Fruit fly (Drosophila melanogaster) whole organism, embryonic: Measurements from ENCODE around the gene CG34266.
A peak's percentile ranks its signal among the peaks of the same experiment; 100 is the strongest.

Experiments
- Ada2b ChIP-seq: fragments of 200-800 bp; sonication (Bioruptor generic); IDR thresholded peaks from 2 replicates; pipeline ENCODE4 v1.3.6; 2022; ENCODE audit warnings: missing biosample characterization, missing genetic modification characterization
- CG10366 ChIP-seq: fragments of 200-800 bp; sonication (Bioruptor generic); IDR thresholded peaks from 2 replicates; pipeline ENCODE4 v1.3.6; 2022; ENCODE audit warnings: missing biosample characterization, missing genetic modification characterization
- CG12104 ChIP-seq: fragments of 200-800 bp; sonication (Bioruptor generic); optimal IDR thresholded peaks from 3 replicates; lab custom pipeline; 2016; ENCODE audit warnings: missing biosample characterization, missing genetic modification characterization
- CG12219 ChIP-seq: fragments of 200-800 bp; sonication (Bioruptor generic); optimal IDR thresholded peaks from 3 replicates; lab custom pipeline; 2018; ENCODE audit warnings: missing biosample characterization, mild to moderate bottlenecking, missing genetic modification characterization
- CG13894 ChIP-seq: fragments of 200-800 bp; sonication (Bioruptor generic); optimal IDR thresholded peaks from 3 replicates; lab custom pipeline; 2018; ENCODE audit warnings: missing biosample characterization, mild to moderate bottlenecking, missing genetic modification characterization, moderate library complexity
- CG16863 ChIP-seq: fragments of 200-800 bp; sonication (Bioruptor generic); optimal IDR thresholded peaks from 3 replicates; lab custom pipeline; 2016; ENCODE audit warnings: missing biosample characterization, missing genetic modification characterization
- CG17359 ChIP-seq: fragments of 200-800 bp; sonication (Bioruptor generic); optimal IDR thresholded peaks from 3 replicates; lab custom pipeline; 2018; ENCODE audit warnings: missing biosample characterization, mild to moderate bottlenecking, missing genetic modification characterization, moderate library complexity
- CG17568 ChIP-seq: fragments of 200-800 bp; sonication (Bioruptor generic); optimal IDR thresholded peaks from 2 replicates; lab custom pipeline; 2018; ENCODE audit warnings: missing biosample characterization, mild to moderate bottlenecking, missing genetic modification characterization, moderate library complexity
- CG17912 ChIP-seq: fragments of 200-800 bp; sonication (Bioruptor generic); optimal IDR thresholded peaks from 2 replicates; lab custom pipeline; 2018; ENCODE audit warnings: missing biosample characterization, mild to moderate bottlenecking, missing genetic modification characterization
- CG2202 ChIP-seq: fragments of 200-800 bp; sonication (Bioruptor generic); optimal IDR thresholded peaks from 2 replicates; lab custom pipeline; 2018; ENCODE audit warnings: missing biosample characterization, mild to moderate bottlenecking, missing genetic modification characterization
- CG2678 ChIP-seq: fragments of 200-800 bp; sonication (Bioruptor generic); optimal IDR thresholded peaks from 3 replicates; lab custom pipeline; 2019; ENCODE audit warnings: missing biosample characterization, mild to moderate bottlenecking, missing genetic modification characterization, moderate library complexity
- CG31441 ChIP-seq: fragments of 200-800 bp; sonication (Bioruptor generic); IDR thresholded peaks from 2 replicates; pipeline ENCODE4 v1.3.6; 2022; ENCODE audit warnings: missing biosample characterization, missing genetic modification characterization
- CG32772 ChIP-seq: fragments of 200-800 bp; sonication (Bioruptor generic); IDR thresholded peaks from 2 replicates; pipeline ENCODE4 v1.3.6; 2022; ENCODE audit warnings: missing biosample characterization, missing genetic modification characterization
- CG43689 ChIP-seq: fragments of 200-800 bp; sonication (Bioruptor generic); IDR thresholded peaks from 2 replicates; pipeline ENCODE4 v1.3.6; 2022; ENCODE audit warnings: missing biosample characterization, missing genetic modification characterization
- CG4424 ChIP-seq: fragments of 200-800 bp; sonication (Bioruptor generic); optimal IDR thresholded peaks from 3 replicates; lab custom pipeline; 2016; ENCODE audit warnings: missing biosample characterization, missing genetic modification characterization
- CG4707 ChIP-seq: fragments of 200-800 bp; sonication (Bioruptor generic); optimal IDR thresholded peaks from 2 replicates; lab custom pipeline; 2018; ENCODE audit warnings: missing biosample characterization, mild to moderate bottlenecking, missing genetic modification characterization, moderate library complexity
- CG6765 ChIP-seq: fragments of 200-800 bp; sonication (Bioruptor generic); optimal IDR thresholded peaks from 3 replicates; lab custom pipeline; 2017; ENCODE audit warnings: missing biosample characterization, mild to moderate bottlenecking, missing genetic modification characterization
- CG8089 ChIP-seq: fragments of 200-800 bp; sonication (Bioruptor generic); optimal IDR thresholded peaks from 3 replicates; lab custom pipeline; 2016; ENCODE audit warnings: missing biosample characterization, missing genetic modification characterization
- CG8359 ChIP-seq: fragments of 200-800 bp; sonication (Bioruptor generic); optimal IDR thresholded peaks from 2 replicates; lab custom pipeline; 2017; ENCODE audit warnings: missing biosample characterization, mild to moderate bottlenecking, missing genetic modification characterization, borderline replicate concordance
- CG8765 ChIP-seq: fragments of 200-800 bp; sonication (Bioruptor generic); IDR thresholded peaks from 2 replicates; pipeline ENCODE4 v1.3.6; 2022; ENCODE audit warnings: missing biosample characterization, missing genetic modification characterization
- CG9932 ChIP-seq: fragments of 200-800 bp; sonication (Bioruptor generic); IDR thresholded peaks from 2 replicates; pipeline ENCODE4 v1.3.6; 2022; ENCODE audit warnings: missing biosample characterization, missing genetic modification characterization
- Dip2 ChIP-seq: fragments of 200-800 bp; sonication (Bioruptor generic); IDR thresholded peaks from 2 replicates; pipeline ENCODE4 v1.3.6; 2022; ENCODE audit warnings: missing biosample characterization, missing genetic modification characterization
- Drgx ChIP-seq: fragments of 200-800 bp; sonication (Bioruptor generic); IDR thresholded peaks from 2 replicates; pipeline ENCODE4 v1.3.6; 2022; ENCODE audit warnings: missing biosample characterization, missing genetic modification characterization
- Eip74EF ChIP-seq, 2 experiments: fragments of 200-800 bp in 1 of 2; fragments of >200 bp in 1 of 2; sonication (Bioruptor generic) in 1 of 2; optimal IDR thresholded peaks; 2 replicates each; lab custom pipeline; 2017 to 2019; ENCODE audit warnings: missing biosample characterization in 2 of 2, missing genetic modification characterization in 2 of 2, mild to moderate bottlenecking in 1 of 2, moderate library complexity in 1 of 2
- Ets65A ChIP-seq: fragments of 200-800 bp; sonication (Bioruptor generic); peaks from one replicate; lab custom pipeline; 2016; ENCODE audit warnings: missing biosample characterization, missing genetic modification characterization
- Fer1 ChIP-seq: fragments of 200-800 bp; sonication (Bioruptor generic); optimal IDR thresholded peaks from 2 replicates; lab custom pipeline; 2017; ENCODE audit warnings: missing biosample characterization, mild to moderate bottlenecking, missing genetic modification characterization
- GATAe ChIP-seq: fragments of 200-800 bp; sonication (Bioruptor generic); conservative IDR thresholded peaks from 2 replicates; pipeline ENCODE4 v1.3.6; 2022; ENCODE audit warnings: missing biosample characterization, missing genetic modification characterization
- HLH3B ChIP-seq: fragments of 200-800 bp; sonication (Bioruptor generic); IDR thresholded peaks from 2 replicates; pipeline ENCODE4 v1.3.6; 2022; ENCODE audit warnings: missing biosample characterization, missing genetic modification characterization
- Opbp ChIP-seq: fragments of 200-800 bp; sonication (Bioruptor generic); IDR thresholded peaks from 3 replicates; pipeline ENCODE4 v1.3.6; 2022; ENCODE audit warnings: missing biosample characterization, missing genetic modification characterization; ENCODE audit not compliant: partially characterized antibody
- Rfx ChIP-seq: fragments of 200-800 bp; sonication (Bioruptor generic); IDR thresholded peaks from 2 replicates; pipeline ENCODE4 v1.3.6; 2022; ENCODE audit warnings: missing biosample characterization, missing genetic modification characterization
- Six4 ChIP-seq: fragments of 200-800 bp; sonication (Bioruptor generic); optimal IDR thresholded peaks from 2 replicates; lab custom pipeline; 2016; ENCODE audit warnings: missing biosample characterization, missing genetic modification characterization
- Sry-δ ChIP-seq: fragments of 200-800 bp; sonication (Bioruptor generic); optimal IDR thresholded peaks from 2 replicates; lab custom pipeline; 2016; ENCODE audit warnings: missing biosample characterization, missing genetic modification characterization
- Usf ChIP-seq: fragments of 200-800 bp; sonication (Bioruptor generic); optimal IDR thresholded peaks from 2 replicates; lab custom pipeline; 2017; ENCODE audit warnings: missing genotype, missing biosample characterization, missing genetic modification characterization
- ase ChIP-seq: fragments of 200-800 bp; sonication (Bioruptor generic); IDR thresholded peaks from 3 replicates; pipeline ENCODE4 v1.3.6; 2022; ENCODE audit warnings: missing biosample characterization, missing genetic modification characterization
- crol ChIP-seq: fragments of 200-800 bp; sonication (Bioruptor generic); IDR thresholded peaks from 2 replicates; pipeline ENCODE4 v1.3.6; 2022; ENCODE audit warnings: missing biosample characterization, missing genetic modification characterization
- her ChIP-seq: fragments of 200-800 bp; sonication (Bioruptor generic); optimal IDR thresholded peaks from 2 replicates; lab custom pipeline; 2016; ENCODE audit warnings: missing biosample characterization, missing genetic modification characterization
- ind ChIP-seq: fragments of 200-800 bp; sonication (Bioruptor generic); optimal IDR thresholded peaks from 3 replicates; lab custom pipeline; 2016; ENCODE audit warnings: missing biosample characterization, missing genetic modification characterization
- jing ChIP-seq: fragments of 200-800 bp; sonication (Bioruptor generic); optimal IDR thresholded peaks from 2 replicates; lab custom pipeline; 2018; ENCODE audit warnings: missing biosample characterization, mild to moderate bottlenecking, missing genetic modification characterization
- ken ChIP-seq: fragments of 200-800 bp; sonication (Bioruptor generic); IDR thresholded peaks from 3 replicates; pipeline ENCODE4 v1.3.6; 2022; ENCODE audit warnings: missing biosample characterization, missing genetic modification characterization
- lbe ChIP-seq: fragments of 200-800 bp; sonication (Bioruptor generic); optimal IDR thresholded peaks from 2 replicates; lab custom pipeline; 2016; ENCODE audit warnings: missing biosample characterization, mild to moderate bottlenecking, missing genetic modification characterization
- lmd ChIP-seq: fragments of 200-800 bp; sonication (Bioruptor generic); IDR thresholded peaks from 2 replicates; pipeline ENCODE4 v1.3.6; 2022; ENCODE audit warnings: missing biosample characterization, missing genetic modification characterization
- mirr ChIP-seq: fragments of 200-800 bp; sonication (Bioruptor generic); optimal IDR thresholded peaks from 3 replicates; lab custom pipeline; 2018; ENCODE audit warnings: missing biosample characterization, mild to moderate bottlenecking, missing genetic modification characterization
- prd ChIP-seq, 3 experiments: fragments of >200 bp in 2 of 3; fragments of 200-800 bp in 1 of 3; sonication (Bioruptor generic) in 1 of 3; optimal IDR thresholded peaks in 2 of 3; IDR thresholded peaks in 1 of 3; 2 replicates in 2 of 3; 3 replicates in 1 of 3; pipeline versions ENCODE4 v1.3.6 to Lab custom; 2017 to 2022; ENCODE audit warnings: missing biosample characterization in 1 of 3, missing genetic modification characterization in 1 of 3
- scrt ChIP-seq: fragments of 200-800 bp; sonication (Bioruptor generic); optimal IDR thresholded peaks from 2 replicates; lab custom pipeline; 2018; ENCODE audit warnings: missing biosample characterization, mild to moderate bottlenecking, missing genetic modification characterization, moderate library complexity
- seq ChIP-seq: fragments of 200-800 bp; sonication (Bioruptor generic); IDR thresholded peaks from 2 replicates; pipeline ENCODE4 v1.3.6; 2022; ENCODE audit warnings: missing biosample characterization, missing genetic modification characterization
- tup ChIP-seq: fragments of 200-800 bp; sonication (Bioruptor generic); optimal IDR thresholded peaks from 2 replicates; lab custom pipeline; 2016; ENCODE audit warnings: missing biosample characterization, mild to moderate bottlenecking, missing genetic modification characterization, moderate library complexity
- usp ChIP-seq: fragments of >200 bp; optimal IDR thresholded peaks from 2 replicates; lab custom pipeline; 2017; ENCODE audit warnings: missing biosample characterization, missing genetic modification characterization
- wek ChIP-seq: fragments of 200-800 bp; sonication (Bioruptor generic); optimal IDR thresholded peaks from 3 replicates; lab custom pipeline; 2018; ENCODE audit warnings: missing biosample characterization, mild to moderate bottlenecking, missing genetic modification characterization, moderate library complexity
- zf30C ChIP-seq: fragments of 200-800 bp; sonication (Bioruptor generic); optimal IDR thresholded peaks from 3 replicates; lab custom pipeline; 2018; ENCODE audit warnings: missing biosample characterization, mild to moderate bottlenecking, missing genetic modification characterization
- zfh2 ChIP-seq: fragments of 200-800 bp; sonication (Bioruptor generic); optimal IDR thresholded peaks from 2 replicates; lab custom pipeline; 2016; ENCODE audit warnings: missing biosample characterization, missing genetic modification characterization

Gene CG34266

dm6 chr3L:4720510-4721157 lies 43.0 kb downstream of the CG34266 start (continued):
- TF ChIP-seq jing: no peak
- no peak for TF ChIP-seq Sry-δ
- TF ChIP-seq CG8089 (GFP tag; lab: Kevin White, UChicago): no peak
- TF ChIP-seq Dip2: no peak
- no peak; the same call in none of the 2 replicates for TF ChIP-seq seq (GFP tag; lab: Robert Waterston, UW)
- TF ChIP-seq CG16863 (GFP tag; lab: Kevin White, UChicago): no peak
- no peak for TF ChIP-seq prd (optimal IDR thresholded peaks at IDR 0.05; lab: Kevin White, UChicago)
- TF ChIP-seq prd (GFP tag; IDR thresholded peaks at IDR 0.05; lab: Robert Waterston, UW): peak; percentile 7; the same call in 1 of the 3 replicates
- TF ChIP-seq CG9932: no peak
- no peak for TF ChIP-seq lbe
- no peak for TF ChIP-seq wek
- TF ChIP-seq CG2678 (tag; lab: Kevin White, UChicago): peak; percentile 70
- peak; percentile 37; the same call in 1 of the 2 replicates for TF ChIP-seq lmd (GFP tag; lab: Robert Waterston, UW)
- TF ChIP-seq ase: 0 out of 3 replicates have a peak, but pooled peaks have one; percentile 17
- TF ChIP-seq CG4707 (GFP tag; lab: Kevin White, UChicago): no peak
- no peak for TF ChIP-seq CG12104
- TF ChIP-seq zfh2 (GFP tag; lab: Kevin White, UChicago): no peak
- peak; percentile 47; the same call in 1 of the 2 replicates for TF ChIP-seq HLH3B (GFP tag; lab: Robert Waterston, UW)
- TF ChIP-seq Drgx: peak; percentile 36
- no peak for TF ChIP-seq Rfx
- no peak for TF ChIP-seq zf30C
- no peak for TF ChIP-seq tup (GFP tag; lab: Kevin White, UChicago)
- TF ChIP-seq CG4424: peak; percentile 5
- TF ChIP-seq Ada2b: peak; percentile 6; the same call in 1 of the 2 replicates
- no peak for TF ChIP-seq CG8765 (GFP tag; lab: Robert Waterston, UW)
- no peak for TF ChIP-seq scrt (GFP tag; lab: Kevin White, UChicago)
- TF ChIP-seq Six4 (GFP tag; lab: Kevin White, UChicago): no peak
- no peak for TF ChIP-seq her (GFP tag; lab: Kevin White, UChicago)
- TF ChIP-seq Usf: no peak
- TF ChIP-seq CG13894 (tag; lab: Kevin White, UChicago): no peak
- TF ChIP-seq CG10366 (GFP tag; lab: Robert Waterston, UW): peak; percentile 32; the same call in 1 of the 2 replicates
- no peak for TF ChIP-seq CG17912 (GFP tag; lab: Kevin White, UChicago)
- 0 out of 2 replicates have a peak, but pooled peaks have one; percentile 19 for TF ChIP-seq CG43689
- TF ChIP-seq CG32772 (GFP tag; lab: Robert Waterston, UW): peak; percentile 40; the same call in 1 of the 2 replicates
- no peak for TF ChIP-seq CG2202 (tag; lab: Kevin White, UChicago)
- no peak for TF ChIP-seq CG6765 (GFP tag; lab: Kevin White, UChicago)
- TF ChIP-seq ken (GFP tag; lab: Robert Waterston, UW): no peak
- peak; percentile 35; the same call in 1 of the 2 replicates for TF ChIP-seq crol (GFP tag; lab: Robert Waterston, UW)
- TF ChIP-seq Fer1 (GFP tag; lab: Kevin White, UChicago): peak; percentile 32
- TF ChIP-seq usp (GFP tag; lab: Kevin White, UChicago): no peak
- TF ChIP-seq CG31441 (GFP tag; lab: Robert Waterston, UW): peak; percentile 70
- TF ChIP-seq Ets65A (GFP tag; lab: Kevin White, UChicago): no peak
- peak; percentile 64 for TF ChIP-seq CG17359 (tag; lab: Kevin White, UChicago)
- no peak for TF ChIP-seq Opbp (GFP tag; lab: Robert Waterston, UW)
- peak in 1 of 2 experiments; percentile 36 for TF ChIP-seq Eip74EF (GFP tag; optimal IDR thresholded peaks at IDR 0.05; lab: Kevin White, UChicago)
- no peak for TF ChIP-seq CG17568 (GFP tag; lab: Kevin White, UChicago)
- no peak for TF ChIP-seq mirr (GFP tag; lab: Kevin White, UChicago)
- no peak for TF ChIP-seq GATAe (GFP tag; lab: Robert Waterston, UW)
- TF ChIP-seq CG8359 (GFP tag; lab: Kevin White, UChicago): no peak
- TF ChIP-seq CG12219: no peak
- no peak for TF ChIP-seq ind (GFP tag; lab: Kevin White, UChicago)
